Worm (Caenorhabditis elegans) whole organism, L1 larva: Measurements from ENCODE around the gene crn-3.
A peak's percentile ranks its signal among the peaks of the same experiment; 100 is the strongest.

ENCODE experiments used
- C16A3.4 ChIP-seq: fragments of 150-350 bp; optimal IDR thresholded peaks from 2 replicates; lab custom pipeline; 2014; ENCODE audit warnings: missing biosample characterization, missing genetic modification characterization
- F16B12.6 ChIP-seq: fragments of 150-350 bp; optimal IDR thresholded peaks from 2 replicates; lab custom pipeline; 2014; ENCODE audit warnings: missing biosample characterization, missing genetic modification characterization
- aha-1 ChIP-seq: fragments of 150-350 bp; optimal IDR thresholded peaks from 2 replicates; lab custom pipeline; 2014; ENCODE audit warnings: missing biosample characterization, missing genetic modification characterization
- alr-1 ChIP-seq: fragments of 200-800 bp; sonication (Bioruptor generic); optimal IDR thresholded peaks from 2 replicates; lab custom pipeline; 2018; ENCODE audit warnings: borderline replicate concordance, mild to moderate bottlenecking, missing genetic modification characterization, missing compliant biosample characterization
- aly-2 ChIP-seq: fragments of 150-350 bp; optimal IDR thresholded peaks from 2 replicates; lab custom pipeline; 2014; ENCODE audit warnings: missing biosample characterization, missing genetic modification characterization
- blmp-1 ChIP-seq: fragments of 150-350 bp; optimal IDR thresholded peaks from 2 replicates; lab custom pipeline; 2014; ENCODE audit warnings: missing biosample characterization, missing genetic modification characterization
- ceh-88 ChIP-seq: fragments of 200-800 bp; sonication (Bioruptor generic); IDR thresholded peaks from 2 replicates; pipeline ENCODE4 v1.3.6; 2022; ENCODE audit warnings: missing genetic modification characterization, missing compliant biosample characterization
- ceh-90 ChIP-seq: sonication (generic microtip); optimal IDR thresholded peaks from 2 replicates; lab custom pipeline; 2016; ENCODE audit warnings: missing genetic modification characterization, missing compliant biosample characterization
- ces-1 ChIP-seq: fragments of 150-350 bp; optimal IDR thresholded peaks from 2 replicates; lab custom pipeline; 2014; ENCODE audit warnings: missing biosample characterization, missing genetic modification reagents, missing genetic modification characterization
- dpl-1 ChIP-seq, 3 experiments: fragments of 150-350 bp in 2 of 3; sonication (generic microtip) in 1 of 3; optimal IDR thresholded peaks; 2 replicates each; lab custom pipeline; 2014 to 2017; ENCODE audit warnings: missing biosample characterization in 3 of 3, missing genetic modification characterization in 3 of 3, missing genetic modification reagents in 3 of 3
- efl-3 ChIP-seq: fragments of 200-800 bp; sonication (Bioruptor generic); optimal IDR thresholded peaks from 2 replicates; lab custom pipeline; 2018; ENCODE audit warnings: mild to moderate bottlenecking, missing genetic modification characterization, missing compliant biosample characterization
- fos-1 ChIP-seq: fragments of 150-350 bp; optimal IDR thresholded peaks from 2 replicates; lab custom pipeline; 2014; ENCODE audit warnings: missing biosample characterization, missing genetic modification characterization
- grh-1 ChIP-seq: fragments of 200-800 bp; sonication (Bioruptor generic); IDR thresholded peaks from 2 replicates; pipeline ENCODE4 v1.3.6; 2022; ENCODE audit warnings: missing genetic modification reagents, missing genetic modification characterization, missing compliant biosample characterization
- hlh-4 ChIP-seq: sonication (generic microtip); optimal IDR thresholded peaks from 2 replicates; lab custom pipeline; 2016; ENCODE audit warnings: mild to moderate bottlenecking, missing genetic modification characterization, missing compliant biosample characterization
- irx-1 ChIP-seq: sonication (generic microtip); optimal IDR thresholded peaks from 2 replicates; lab custom pipeline; 2016; ENCODE audit warnings: missing genetic modification characterization, missing compliant biosample characterization
- isw-1 ChIP-seq: fragments of 200-800 bp; sonication (Bioruptor generic); IDR thresholded peaks from 2 replicates; pipeline ENCODE4 v1.3.6; 2022; ENCODE audit warnings: missing genetic modification characterization, missing compliant biosample characterization
- jun-1 ChIP-seq: fragments of 150-350 bp; optimal IDR thresholded peaks from 2 replicates; lab custom pipeline; 2014; ENCODE audit warnings: missing biosample characterization, missing genetic modification reagents, missing genetic modification characterization
- lin-15B ChIP-seq: fragments of 150-350 bp; sonication (generic microtip); optimal IDR thresholded peaks from 3 replicates; lab custom pipeline; 2014; ENCODE audit warnings: missing biosample characterization, missing genetic modification characterization
- lin-39 ChIP-seq: fragments of 150-350 bp; optimal IDR thresholded peaks from 2 replicates; lab custom pipeline; 2014; ENCODE audit warnings: missing biosample characterization, missing genetic modification reagents, missing genetic modification characterization
- lsy-2 ChIP-seq, 2 experiments: fragments of 150-350 bp; optimal IDR thresholded peaks; 2 replicates each; lab custom pipeline; 2014; ENCODE audit warnings: missing biosample characterization in 2 of 2, missing genetic modification characterization in 2 of 2
- nhr-11 ChIP-seq: fragments of 150-350 bp; optimal IDR thresholded peaks from 2 replicates; lab custom pipeline; 2014; ENCODE audit warnings: missing biosample characterization, missing genetic modification characterization
- nhr-12 ChIP-seq: sonication (generic microtip); optimal IDR thresholded peaks from 2 replicates; lab custom pipeline; 2017; ENCODE audit warnings: missing biosample characterization, missing genetic modification characterization
- nhr-20 ChIP-seq: sonication (generic microtip); optimal IDR thresholded peaks from 2 replicates; lab custom pipeline; 2016; ENCODE audit warnings: mild to moderate bottlenecking, missing genetic modification characterization, missing compliant biosample characterization
- nhr-237 ChIP-seq: fragments of 150-350 bp; optimal IDR thresholded peaks from 2 replicates; lab custom pipeline; 2014; ENCODE audit warnings: missing biosample characterization, missing genetic modification characterization
- nhr-47 ChIP-seq: sonication (generic microtip); optimal IDR thresholded peaks from 2 replicates; lab custom pipeline; 2016; ENCODE audit warnings: mild to moderate bottlenecking, missing genetic modification characterization, moderate library complexity, missing compliant biosample characterization
- nhr-76 ChIP-seq: sonication (generic microtip); optimal IDR thresholded peaks from 2 replicates; lab custom pipeline; 2017; ENCODE audit warnings: missing biosample characterization, missing genetic modification characterization
- nhr-77 ChIP-seq: fragments of 150-350 bp; optimal IDR thresholded peaks from 2 replicates; lab custom pipeline; 2014; ENCODE audit warnings: missing biosample characterization, missing genetic modification characterization
- nhr-84 ChIP-seq: sonication (generic microtip); optimal IDR thresholded peaks from 2 replicates; lab custom pipeline; 2017; ENCODE audit warnings: missing biosample characterization, missing genetic modification characterization
- pag-3 ChIP-seq: sonication (generic microtip); optimal IDR thresholded peaks from 2 replicates; lab custom pipeline; 2017; ENCODE audit warnings: missing genetic modification characterization, mild to moderate bottlenecking, missing compliant biosample characterization, antibody characterized with exemption, borderline replicate concordance; ENCODE audit not compliant: insufficient read depth
- pax-3 ChIP-seq: fragments of 200-800 bp; sonication (Bioruptor generic); optimal IDR thresholded peaks from 2 replicates; lab custom pipeline; 2018; ENCODE audit warnings: mild to moderate bottlenecking, missing genetic modification characterization, moderate library complexity, missing compliant biosample characterization
- pqm-1 ChIP-seq: sonication (generic microtip); optimal IDR thresholded peaks from 3 replicates; lab custom pipeline; 2017; ENCODE audit warnings: missing biosample characterization, missing genetic modification characterization
- rnt-1 ChIP-seq: sonication (generic microtip); optimal IDR thresholded peaks from 2 replicates; lab custom pipeline; 2016; ENCODE audit warnings: mild to moderate bottlenecking, missing genetic modification characterization, moderate library complexity, missing compliant biosample characterization
- snpc-4 ChIP-seq: fragments of 150-350 bp; optimal IDR thresholded peaks from 2 replicates; lab custom pipeline; 2014; ENCODE audit warnings: missing biosample characterization, missing genetic modification characterization
- snu-23 ChIP-seq: sonication (generic microtip); optimal IDR thresholded peaks from 2 replicates; lab custom pipeline; 2016; ENCODE audit warnings: missing genetic modification characterization, missing compliant biosample characterization
- sox-4 ChIP-seq: sonication (generic microtip); optimal IDR thresholded peaks from 2 replicates; lab custom pipeline; 2016; ENCODE audit warnings: missing genetic modification characterization, missing compliant biosample characterization
- sptf-1 ChIP-seq: fragments of 150-350 bp; optimal IDR thresholded peaks from 2 replicates; lab custom pipeline; 2014; ENCODE audit warnings: missing biosample characterization, missing genetic modification characterization
- swsn-7 ChIP-seq: sonication (generic microtip); optimal IDR thresholded peaks from 2 replicates; lab custom pipeline; 2016; ENCODE audit warnings: missing genetic modification characterization, missing compliant biosample characterization
- tbx-2 ChIP-seq: sonication (generic microtip); optimal IDR thresholded peaks from 2 replicates; lab custom pipeline; 2016; ENCODE audit warnings: missing genetic modification characterization, missing compliant biosample characterization
- unc-130 ChIP-seq: fragments of 150-350 bp; optimal IDR thresholded peaks from 2 replicates; lab custom pipeline; 2017; ENCODE audit warnings: missing biosample characterization, missing genetic modification characterization, inconsistent platforms
- unc-30 ChIP-seq: sonication (generic microtip); optimal IDR thresholded peaks from 2 replicates; lab custom pipeline; 2017; ENCODE audit warnings: missing biosample characterization, missing genetic modification characterization
- unc-62 ChIP-seq: fragments of 150-350 bp; optimal IDR thresholded peaks from 2 replicates; lab custom pipeline; 2014; ENCODE audit warnings: missing biosample characterization, missing genetic modification reagents, missing genetic modification characterization
- unc-86 ChIP-seq: sonication (generic microtip); optimal IDR thresholded peaks from 2 replicates; lab custom pipeline; 2016; ENCODE audit warnings: missing genetic modification characterization, missing compliant biosample characterization
- vab-15 ChIP-seq: sonication (generic microtip); optimal IDR thresholded peaks from 2 replicates; lab custom pipeline; 2017; ENCODE audit warnings: missing genotype, mild to moderate bottlenecking, missing genetic modification characterization, missing compliant biosample characterization
- zip-4 ChIP-seq: fragments of 200-800 bp; sonication (Bioruptor generic); optimal IDR thresholded peaks from 2 replicates; lab custom pipeline; 2018; ENCODE audit warnings: mild to moderate bottlenecking, missing genetic modification characterization, moderate library complexity, missing compliant biosample characterization
- ztf-11 ChIP-seq, 2 experiments: sonication (generic microtip); optimal IDR thresholded peaks; 2 replicates each; lab custom pipeline; 2016 to 2017; ENCODE audit warnings: missing genetic modification characterization in 2 of 2, missing biosample characterization in 1 of 2, missing compliant biosample characterization in 1 of 2

crn-3 gene

ce11 chrII:10551985-10552736, 35.7 kb upstream of the crn-3 start (continued):
- TF ChIP-seq lsy-2 (tag; optimal IDR thresholded peaks at IDR 0.05; lab: Kevin White, UChicago): peak; percentile 92 to 96
- no peak for TF ChIP-seq nhr-12 (tag; lab: Kevin White, UChicago)
- TF ChIP-seq zip-4: peak; percentile 63
- TF ChIP-seq unc-30 (tag; lab: Kevin White, UChicago): no peak
- TF ChIP-seq efl-3 (GFP tag; lab: Kevin White, UChicago): peak; percentile 33
- no peak for TF ChIP-seq sptf-1 (tag; lab: Kevin White, UChicago)
- peak; percentile 88 for TF ChIP-seq rnt-1 (tag; lab: Kevin White, UChicago)
- peak; percentile 49 for TF ChIP-seq F16B12.6
- peak; percentile 96 for TF ChIP-seq swsn-7 (tag; lab: Kevin White, UChicago)
- no peak for TF ChIP-seq pqm-1 (tag; lab: Kevin White, UChicago)
- peak; percentile 91 for TF ChIP-seq fos-1 (tag; lab: Kevin White, UChicago)
- TF ChIP-seq snu-23 (GFP tag; lab: Kevin White, UChicago): peak; percentile 97
- TF ChIP-seq nhr-76: no peak
- TF ChIP-seq aha-1 (tag; lab: Kevin White, UChicago): peak; percentile 87
- peak; percentile 91 for TF ChIP-seq irx-1
- TF ChIP-seq lin-39 (tag; lab: Kevin White, UChicago): peak; percentile 85
- TF ChIP-seq ces-1 (GFP tag; lab: Kevin White, UChicago): no peak
- peak; percentile 67 to 75 (median 72) for TF ChIP-seq dpl-1 (GFP tag; optimal IDR thresholded peaks at IDR 0.05; lab: Kevin White, UChicago)
- peak; percentile 21 for TF ChIP-seq vab-15 (tag; lab: Kevin White, UChicago)
- TF ChIP-seq isw-1 (GFP tag; lab: Robert Waterston, UW): peak; percentile 80
- peak; percentile 77 for TF ChIP-seq snpc-4 (tag; lab: Kevin White, UChicago)
- TF ChIP-seq nhr-84 (tag; lab: Kevin White, UChicago): no peak
- peak; percentile 99 for TF ChIP-seq nhr-11 (tag; lab: Kevin White, UChicago)
- TF ChIP-seq unc-62 (GFP tag; lab: Kevin White, UChicago): no peak
- peak; percentile 72 for TF ChIP-seq sox-4 (tag; lab: Kevin White, UChicago)
- TF ChIP-seq lin-15B (tag; lab: Kevin White, UChicago): no peak
- peak; percentile 97 for TF ChIP-seq nhr-47
- TF ChIP-seq alr-1: no peak
- TF ChIP-seq nhr-20 (tag; lab: Kevin White, UChicago): peak; percentile 97
- peak in 1 of 2 experiments; percentile 66 for TF ChIP-seq ztf-11 (tag; optimal IDR thresholded peaks at IDR 0.05; lab: Kevin White, UChicago)
- peak; percentile 92 for TF ChIP-seq nhr-237 (tag; lab: Kevin White, UChicago)
- peak; percentile 95 for TF ChIP-seq unc-130 (tag; lab: Kevin White, UChicago)
- no peak for TF ChIP-seq pag-3
- TF ChIP-seq ceh-88 (GFP tag; lab: Robert Waterston, UW): peak; percentile 76
- TF ChIP-seq hlh-4 (tag; lab: Kevin White, UChicago): no peak
- peak; percentile 87 for TF ChIP-seq C16A3.4 (tag; lab: Kevin White, UChicago)
- TF ChIP-seq nhr-77 (tag; lab: Kevin White, UChicago): peak; percentile 89
- TF ChIP-seq ceh-90 (tag; lab: Kevin White, UChicago): peak; percentile 11
- peak; percentile 95 for TF ChIP-seq jun-1 (tag; lab: Kevin White, UChicago)
- TF ChIP-seq unc-86: peak; percentile 96
- TF ChIP-seq aly-2 (tag; lab: Kevin White, UChicago): peak; percentile 97
- peak; percentile 98 for TF ChIP-seq tbx-2 (tag; lab: Kevin White, UChicago)
- TF ChIP-seq pax-3 (tag; lab: Kevin White, UChicago): peak; percentile 88
- peak; percentile 93 for TF ChIP-seq grh-1
- TF ChIP-seq blmp-1: peak; percentile 96
